Fruit fly (Drosophila melanogaster) whole organism, embryonic: ENCODE data around the gene CG34348.

Experiments used
- CG11093 ChIP-seq: fragments of 200-800 bp; sonication (Bioruptor generic); IDR thresholded peaks from 3 replicates; pipeline ENCODE4 v1.3.6; 2022; ENCODE audit warnings: missing biosample characterization, missing genetic modification characterization
- CG12155 ChIP-seq: fragments of 200-800 bp; sonication (Bioruptor generic); optimal IDR thresholded peaks from 3 replicates; lab custom pipeline; 2016; ENCODE audit warnings: missing biosample characterization, missing genetic modification characterization
- CG14014 ChIP-seq: fragments of 200-800 bp; sonication (Bioruptor generic); IDR thresholded peaks from 2 replicates; pipeline ENCODE4 v1.3.6; 2022; ENCODE audit warnings: missing biosample characterization, missing genetic modification characterization
- CG14050 ChIP-seq: fragments of 200-800 bp; sonication (Bioruptor generic); IDR thresholded peaks from 3 replicates; pipeline ENCODE4 v1.3.6; 2022; ENCODE audit warnings: missing biosample characterization, missing genetic modification characterization
- CG15011 ChIP-seq: fragments of 200-800 bp; sonication (Bioruptor generic); optimal IDR thresholded peaks from 3 replicates; lab custom pipeline; 2018; ENCODE audit warnings: missing biosample characterization, mild to moderate bottlenecking, missing genetic modification characterization
- CG17802 ChIP-seq: fragments of 200-800 bp; sonication (Bioruptor generic); optimal IDR thresholded peaks from 2 replicates; lab custom pipeline; 2018; ENCODE audit warnings: missing biosample characterization, mild to moderate bottlenecking, missing genetic modification characterization, moderate library complexity
- CG17912 ChIP-seq: fragments of 200-800 bp; sonication (Bioruptor generic); optimal IDR thresholded peaks from 2 replicates; lab custom pipeline; 2018; ENCODE audit warnings: missing biosample characterization, mild to moderate bottlenecking, missing genetic modification characterization
- CG18619 ChIP-seq: fragments of 200-800 bp; sonication (Bioruptor generic); optimal IDR thresholded peaks from 3 replicates; lab custom pipeline; 2017; ENCODE audit warnings: missing biosample characterization, mild to moderate bottlenecking, missing genetic modification characterization
- CG2129 ChIP-seq: fragments of 200-800 bp; sonication (Bioruptor generic); IDR thresholded peaks from 2 replicates; pipeline ENCODE4 v1.3.6; 2022; ENCODE audit warnings: missing biosample characterization, missing genetic modification characterization; ENCODE audit not compliant: partially characterized antibody
- CG2875 ChIP-seq: fragments of 200-800 bp; sonication (Bioruptor generic); optimal IDR thresholded peaks from 2 replicates; lab custom pipeline; 2017; ENCODE audit warnings: missing biosample characterization, mild to moderate bottlenecking, missing genetic modification characterization, missing genetic modification reagents
- CG31388 ChIP-seq: fragments of 200-800 bp; sonication (Bioruptor generic); optimal IDR thresholded peaks from 2 replicates; lab custom pipeline; 2016; ENCODE audit warnings: missing biosample characterization, missing genetic modification characterization
- CG4360 ChIP-seq: fragments of 200-800 bp; sonication (Bioruptor generic); IDR thresholded peaks from 2 replicates; pipeline ENCODE4 v1.3.6; 2022; ENCODE audit warnings: missing biosample characterization, missing genetic modification characterization
- CG4730 ChIP-seq: fragments of 200-800 bp; sonication (Bioruptor generic); IDR thresholded peaks from 2 replicates; pipeline ENCODE4 v1.3.6; 2022; ENCODE audit warnings: missing biosample characterization, missing genetic modification characterization
- CG6654 ChIP-seq: fragments of 200-800 bp; sonication (Bioruptor generic); optimal IDR thresholded peaks from 2 replicates; lab custom pipeline; 2017; ENCODE audit warnings: missing biosample characterization, mild to moderate bottlenecking, missing genetic modification characterization
- CG7928 ChIP-seq: fragments of 200-800 bp; sonication (Bioruptor generic); optimal IDR thresholded peaks from 2 replicates; lab custom pipeline; 2017; ENCODE audit warnings: missing biosample characterization, mild to moderate bottlenecking, missing genetic modification characterization
- CG8089 ChIP-seq: fragments of 200-800 bp; sonication (Bioruptor generic); optimal IDR thresholded peaks from 3 replicates; lab custom pipeline; 2016; ENCODE audit warnings: missing biosample characterization, missing genetic modification characterization
- CG8765 ChIP-seq: fragments of 200-800 bp; sonication (Bioruptor generic); IDR thresholded peaks from 2 replicates; pipeline ENCODE4 v1.3.6; 2022; ENCODE audit warnings: missing biosample characterization, missing genetic modification characterization
- CG8924 ChIP-seq: fragments of 200-800 bp; optimal IDR thresholded peaks from 3 replicates; lab custom pipeline; 2019; ENCODE audit warnings: missing biosample characterization, mild to moderate bottlenecking, missing genetic modification characterization, moderate library complexity
- Chrac-16 ChIP-seq: fragments of 200-800 bp; sonication (Bioruptor generic); optimal IDR thresholded peaks from 3 replicates; lab custom pipeline; 2016; ENCODE audit warnings: missing biosample characterization, missing genetic modification characterization
- CrebB ChIP-seq: fragments of 200-800 bp; sonication (Bioruptor generic); optimal IDR thresholded peaks from 3 replicates; lab custom pipeline; 2018; ENCODE audit warnings: missing biosample characterization, mild to moderate bottlenecking, missing genetic modification characterization
- Deaf1 ChIP-seq: fragments of 200-800 bp; optimal IDR thresholded peaks from 3 replicates; lab custom pipeline; 2019; ENCODE audit warnings: missing biosample characterization, mild to moderate bottlenecking, missing genetic modification characterization, moderate library complexity
- Dek ChIP-seq: fragments of 200-800 bp; sonication (Bioruptor generic); optimal IDR thresholded peaks from 3 replicates; lab custom pipeline; 2019; ENCODE audit warnings: missing biosample characterization, mild to moderate bottlenecking, missing genetic modification characterization, moderate library complexity
- Doc3 ChIP-seq: fragments of 200-800 bp; sonication (Bioruptor generic); IDR thresholded peaks from 3 replicates; pipeline ENCODE4 v1.3.6; 2022; ENCODE audit warnings: missing biosample characterization, missing genetic modification characterization; ENCODE audit not compliant: partially characterized antibody
- Ets97D ChIP-seq: fragments of 200-800 bp; sonication (Bioruptor generic); optimal IDR thresholded peaks from 3 replicates; lab custom pipeline; 2016; ENCODE audit warnings: missing biosample characterization, missing genetic modification characterization
- HLH4C ChIP-seq: fragments of 200-800 bp; sonication (Bioruptor generic); IDR thresholded peaks from 3 replicates; pipeline ENCODE4 v1.3.6; 2022; ENCODE audit warnings: missing biosample characterization, missing genetic modification characterization; ENCODE audit not compliant: partially characterized antibody
- HLHmδ ChIP-seq: fragments of 200-800 bp; sonication (Bioruptor generic); optimal IDR thresholded peaks from 2 replicates; lab custom pipeline; 2018; ENCODE audit warnings: missing biosample characterization, mild to moderate bottlenecking, missing genetic modification characterization, moderate library complexity
- MTF-1 ChIP-seq: fragments of 200-800 bp; sonication (Bioruptor generic); optimal IDR thresholded peaks from 2 replicates; lab custom pipeline; 2018; ENCODE audit warnings: missing biosample characterization, mild to moderate bottlenecking, missing genetic modification characterization, borderline replicate concordance
- NfI ChIP-seq: fragments of 200-800 bp; sonication (Bioruptor generic); optimal IDR thresholded peaks from 3 replicates; lab custom pipeline; 2018; ENCODE audit warnings: missing biosample characterization, mild to moderate bottlenecking, missing genetic modification characterization, moderate library complexity
- Scr ChIP-seq: fragments of 200-800 bp; sonication (Bioruptor generic); IDR thresholded peaks from 2 replicates; pipeline ENCODE4 v1.3.6; 2022; ENCODE audit warnings: missing biosample characterization, missing genetic modification characterization; ENCODE audit not compliant: partially characterized antibody
- Sox102F ChIP-seq: fragments of 200-800 bp; sonication (Bioruptor generic); optimal IDR thresholded peaks from 2 replicates; lab custom pipeline; 2018; ENCODE audit warnings: missing biosample characterization, mild to moderate bottlenecking, missing genetic modification characterization, moderate library complexity
- Tbp ChIP-seq: fragments of >200 bp; optimal IDR thresholded peaks from 2 replicates; lab custom pipeline; 2018; ENCODE audit warnings: missing biosample characterization, missing genetic modification characterization
- ac ChIP-seq: fragments of 200-800 bp; sonication (Bioruptor generic); optimal IDR thresholded peaks from 3 replicates; lab custom pipeline; 2017; ENCODE audit warnings: missing biosample characterization, mild to moderate bottlenecking, missing genetic modification characterization
- al ChIP-seq: fragments of 200-800 bp; sonication (Bioruptor generic); IDR thresholded peaks from 2 replicates; pipeline ENCODE4 v1.3.6; 2022; ENCODE audit warnings: missing biosample characterization, missing genetic modification characterization
- disco-r ChIP-seq: fragments of 200-800 bp; sonication (Bioruptor generic); optimal IDR thresholded peaks from 2 replicates; lab custom pipeline; 2016; ENCODE audit warnings: missing biosample characterization, missing genetic modification characterization
- exex ChIP-seq: fragments of 200-800 bp; sonication (Bioruptor generic); optimal IDR thresholded peaks from 4 replicates; lab custom pipeline; 2018; ENCODE audit warnings: missing biosample characterization, mild to moderate bottlenecking, missing genetic modification characterization, moderate library complexity
- fu2 ChIP-seq: fragments of 200-800 bp; sonication (Bioruptor generic); optimal IDR thresholded peaks from 2 replicates; lab custom pipeline; 2016; ENCODE audit warnings: missing biosample characterization, missing genetic modification characterization
- gt ChIP-seq: fragments of 200-800 bp; sonication (Bioruptor generic); IDR thresholded peaks from 2 replicates; pipeline ENCODE4 v1.3.6; 2022; ENCODE audit warnings: missing biosample characterization, missing genetic modification characterization
- jigr1 ChIP-seq: fragments of 200-800 bp; sonication (Bioruptor generic); IDR thresholded peaks from 3 replicates; pipeline ENCODE4 v1.3.6; 2022; ENCODE audit warnings: missing biosample characterization, missing genetic modification characterization
- pros ChIP-seq: fragments of 200-800 bp; sonication (Bioruptor generic); optimal IDR thresholded peaks from 3 replicates; lab custom pipeline; 2019; ENCODE audit warnings: missing biosample characterization, mild to moderate bottlenecking, missing genetic modification characterization, moderate library complexity
- ro ChIP-seq: fragments of 200-800 bp; sonication (Bioruptor generic); IDR thresholded peaks from 2 replicates; pipeline ENCODE4 v1.3.6; 2022; ENCODE audit warnings: missing biosample characterization, missing genetic modification characterization
- sc ChIP-seq, 3 experiments: fragments of >200 bp in 2 of 3; fragments of 200-800 bp in 1 of 3; sonication (Bioruptor generic) in 1 of 3; optimal IDR thresholded peaks; 2 replicates in 2 of 3; 3 replicates in 1 of 3; lab custom pipeline; 2017; ENCODE audit warnings: mild to moderate bottlenecking in 1 of 3, missing biosample characterization in 1 of 3, missing genetic modification characterization in 1 of 3, missing genetic modification reagents in 1 of 3
- sens-2 ChIP-seq: fragments of 200-800 bp; sonication (Bioruptor generic); IDR thresholded peaks from 2 replicates; pipeline ENCODE4 v1.3.6; 2022; ENCODE audit warnings: missing biosample characterization, missing genetic modification characterization
- sob ChIP-seq: fragments of 200-800 bp; sonication (Bioruptor generic); IDR thresholded peaks from 2 replicates; pipeline ENCODE4 v1.3.6; 2022; ENCODE audit warnings: missing biosample characterization, missing genetic modification characterization
- stc ChIP-seq: fragments of 200-800 bp; sonication (Bioruptor generic); IDR thresholded peaks from 2 replicates; pipeline ENCODE4 v1.3.6; 2022; ENCODE audit warnings: missing biosample characterization, missing genetic modification characterization
- tap ChIP-seq: fragments of 200-800 bp; optimal IDR thresholded peaks from 3 replicates; lab custom pipeline; 2019; ENCODE audit warnings: missing biosample characterization, mild to moderate bottlenecking, missing genetic modification characterization, moderate library complexity
- tll ChIP-seq, 2 experiments: fragments of 200-800 bp in 1 of 2; fragments of >200 bp in 1 of 2; sonication (Bioruptor generic) in 1 of 2; optimal IDR thresholded peaks; 2 replicates each; lab custom pipeline; 2017 to 2019; ENCODE audit warnings: missing biosample characterization in 2 of 2, missing genetic modification characterization in 2 of 2, mild to moderate bottlenecking in 1 of 2, moderate library complexity in 1 of 2
- trem ChIP-seq: fragments of 200-800 bp; optimal IDR thresholded peaks from 3 replicates; lab custom pipeline; 2019; ENCODE audit warnings: missing biosample characterization, mild to moderate bottlenecking, missing genetic modification characterization, moderate library complexity
- trh ChIP-seq: fragments of 200-800 bp; sonication (Bioruptor generic); optimal IDR thresholded peaks from 2 replicates; lab custom pipeline; 2016; ENCODE audit warnings: missing biosample characterization, missing genetic modification characterization

CG34348 gene

dm6 chrX:11390625-11391363 lies 51.1 kb downstream of the CG34348 start (continued):
- TF ChIP-seq CG18619 = peak; percentile 78
- TF ChIP-seq Scr = no peak
- peak; percentile 42 for TF ChIP-seq disco-r (GFP tag; lab: Kevin White, UChicago)
- no peak for TF ChIP-seq HLHmδ (GFP tag; lab: Kevin White, UChicago)
- peak; percentile 70 for TF ChIP-seq CG8924
- TF ChIP-seq tll (GFP tag; optimal IDR thresholded peaks at IDR 0.05; lab: Kevin White, UChicago) = no peak
- TF ChIP-seq gt (GFP tag; lab: Robert Waterston, UW) = peak; percentile 18; the same call in 1 of the 2 replicates
- peak; percentile 74 for TF ChIP-seq CG12155 (GFP tag; lab: Kevin White, UChicago)
- TF ChIP-seq NfI = peak; percentile 78
- TF ChIP-seq HLH4C (GFP tag; lab: Robert Waterston, UW) = no peak
- peak; percentile 58 for TF ChIP-seq Ets97D (GFP tag; lab: Kevin White, UChicago)
- TF ChIP-seq Chrac-16 (GFP tag; lab: Kevin White, UChicago) = peak; percentile 65
- TF ChIP-seq trem = peak; percentile 12
- peak; percentile 67 for TF ChIP-seq CG8765 (GFP tag; lab: Robert Waterston, UW)
- TF ChIP-seq Deaf1 (tag; lab: Kevin White, UChicago) = peak; percentile 47
- peak; percentile 85 for TF ChIP-seq al (GFP tag; lab: Robert Waterston, UW)
- TF ChIP-seq sc (optimal IDR thresholded peaks at IDR 0.05; lab: Kevin White, UChicago) = no peak
- TF ChIP-seq sc (GFP tag; optimal IDR thresholded peaks at IDR 0.05; lab: Kevin White, UChicago) = peak; percentile 52
- TF ChIP-seq CG6654 (GFP tag; lab: Kevin White, UChicago) = no peak
- peak; percentile 20 for TF ChIP-seq CG31388 (GFP tag; lab: Kevin White, UChicago)
- TF ChIP-seq sob (GFP tag; lab: Robert Waterston, UW) = peak; percentile 90
- TF ChIP-seq Sox102F (GFP tag; lab: Kevin White, UChicago) = peak; percentile 76
- TF ChIP-seq CG4730 (GFP tag; lab: Robert Waterston, UW) = peak; percentile 71
- TF ChIP-seq Dek (tag; lab: Kevin White, UChicago) = peak; percentile 50
- TF ChIP-seq CG14014 (GFP tag; lab: Robert Waterston, UW) = peak; percentile 86
- TF ChIP-seq MTF-1 (GFP tag; lab: Kevin White, UChicago) = peak; percentile 57
- TF ChIP-seq CG2875 (GFP tag; lab: Kevin White, UChicago) = peak; percentile 40
- peak; percentile 11 for TF ChIP-seq CG15011
- TF ChIP-seq CG17912 = no peak
- TF ChIP-seq fu2 = peak; percentile 51
- TF ChIP-seq ac = no peak
- TF ChIP-seq CG4360 (GFP tag; lab: Robert Waterston, UW) = no peak
- peak; percentile 66 for TF ChIP-seq CrebB
- peak; percentile 19 for TF ChIP-seq trh (GFP tag; lab: Kevin White, UChicago)
- no peak for TF ChIP-seq CG2129 (GFP tag; lab: Robert Waterston, UW)
- peak; percentile 52; the same call in 1 of the 2 replicates for TF ChIP-seq sens-2 (GFP tag; lab: Robert Waterston, UW)
- TF ChIP-seq Doc3 (GFP tag; lab: Robert Waterston, UW) = no peak
- TF ChIP-seq CG14050 = peak; percentile 75
- TF ChIP-seq ro (GFP tag; lab: Robert Waterston, UW) = peak; percentile 71
- peak; percentile 70 for TF ChIP-seq CG11093 (GFP tag; lab: Robert Waterston, UW)
- no peak for TF ChIP-seq pros
- TF ChIP-seq CG7928 (GFP tag; lab: Kevin White, UChicago) = peak; percentile 39
- peak; percentile 82 for TF ChIP-seq stc (GFP tag; lab: Robert Waterston, UW)
- TF ChIP-seq exex (tag; lab: Kevin White, UChicago) = peak; percentile 19
- TF ChIP-seq CG8089 = peak; percentile 58
- TF ChIP-seq jigr1 (GFP tag; lab: Robert Waterston, UW) = 0 out of 3 replicates have a peak, but pooled peaks have one; percentile 18
- TF ChIP-seq Tbp (GFP tag; lab: Kevin White, UChicago) = no peak
- TF ChIP-seq tap (tag; lab: Kevin White, UChicago) = peak; percentile 49
- TF ChIP-seq CG17802 (tag; lab: Kevin White, UChicago) = peak; percentile 47
